Fruit fly (Drosophila melanogaster) whole organism, pupa: Measurements from ENCODE around the gene mthl9.

Experiments
- CG10348 ChIP-seq: fragments of 200-800 bp; sonication (Bioruptor generic); IDR thresholded peaks from 2 replicates; pipeline ENCODE4 v1.3.6; 2022; ENCODE audit warnings: missing biosample characterization, missing genetic modification characterization
- CG12605 ChIP-seq: fragments of 200-800 bp; sonication (Bioruptor generic); IDR thresholded peaks from 2 replicates; pipeline ENCODE4 v1.3.6; 2022; ENCODE audit warnings: missing biosample characterization, missing genetic modification characterization
- CG13204 ChIP-seq: fragments of 200-800 bp; sonication (Bioruptor generic); optimal IDR thresholded peaks from 2 replicates; lab custom pipeline; 2018; ENCODE audit warnings: missing biosample characterization, mild to moderate bottlenecking, missing genetic modification characterization, moderate library complexity
- CG14655 ChIP-seq: fragments of 200-800 bp; sonication (Bioruptor generic); optimal IDR thresholded peaks from 3 replicates; lab custom pipeline; 2017; ENCODE audit warnings: mild to moderate bottlenecking, missing biosample characterization, missing genetic modification reagents, missing genetic modification characterization
- CG15710 ChIP-seq: fragments of 200-800 bp; sonication (Bioruptor generic); optimal IDR thresholded peaks from 2 replicates; lab custom pipeline; 2018; ENCODE audit warnings: missing biosample characterization, mild to moderate bottlenecking, missing genetic modification characterization, moderate library complexity
- CG17806 ChIP-seq: fragments of 200-800 bp; sonication (Bioruptor generic); optimal IDR thresholded peaks from 2 replicates; lab custom pipeline; 2018; ENCODE audit warnings: missing biosample characterization, mild to moderate bottlenecking, missing genetic modification characterization, moderate library complexity
- CG32121 ChIP-seq: fragments of 200-800 bp; sonication (Bioruptor generic); IDR thresholded peaks from 2 replicates; pipeline ENCODE4 v1.3.6; 2022; ENCODE audit warnings: missing biosample characterization, missing genetic modification characterization
- CG34367 ChIP-seq: fragments of 200-800 bp; sonication (Bioruptor generic); optimal IDR thresholded peaks from 2 replicates; lab custom pipeline; 2018; ENCODE audit warnings: missing biosample characterization, mild to moderate bottlenecking, missing genetic modification characterization
- CG4496 ChIP-seq: fragments of 200-800 bp; sonication (Bioruptor generic); IDR thresholded peaks from 3 replicates; pipeline ENCODE4 v1.3.6; 2022; ENCODE audit warnings: missing biosample characterization, missing genetic modification characterization
- CG8159 ChIP-seq: fragments of 200-800 bp; sonication (Bioruptor generic); optimal IDR thresholded peaks from 3 replicates; lab custom pipeline; 2018; ENCODE audit warnings: missing biosample characterization, mild to moderate bottlenecking, missing genetic modification characterization, moderate library complexity
- CG8301 ChIP-seq: fragments of 200-800 bp; sonication (Bioruptor generic); optimal IDR thresholded peaks from 2 replicates; lab custom pipeline; 2018; ENCODE audit warnings: missing biosample characterization, mild to moderate bottlenecking, missing genetic modification characterization
- CG9948 ChIP-seq: fragments of 200-800 bp; sonication (Bioruptor generic); optimal IDR thresholded peaks from 2 replicates; lab custom pipeline; 2018; ENCODE audit warnings: missing biosample characterization, mild to moderate bottlenecking, missing genetic modification characterization, moderate library complexity
- D1 ChIP-seq: fragments of 200-800 bp; sonication (Bioruptor generic); optimal IDR thresholded peaks from 2 replicates; lab custom pipeline; 2018; ENCODE audit warnings: missing biosample characterization, mild to moderate bottlenecking, missing genetic modification characterization, moderate library complexity
- EcR ChIP-seq: fragments of 200-800 bp; sonication (Bioruptor generic); optimal IDR thresholded peaks from 3 replicates; lab custom pipeline; 2019; ENCODE audit warnings: missing biosample characterization, missing genetic modification characterization, mild to moderate bottlenecking, moderate library complexity, missing genetic modification reagents
- Ets98B ChIP-seq: fragments of 200-800 bp; sonication (Bioruptor generic); IDR thresholded peaks from 2 replicates; pipeline ENCODE4 v1.3.6; 2022; ENCODE audit warnings: missing biosample characterization, missing genetic modification characterization
- Pif1A ChIP-seq: fragments of 200-800 bp; sonication (Bioruptor generic); optimal IDR thresholded peaks from 3 replicates; lab custom pipeline; 2016; ENCODE audit warnings: missing biosample characterization, missing genetic modification characterization
- Pif1B ChIP-seq: fragments of 200-800 bp; sonication (Bioruptor generic); optimal IDR thresholded peaks from 3 replicates; lab custom pipeline; 2016; ENCODE audit warnings: missing biosample characterization, missing genetic modification characterization
- Snoo ChIP-seq: fragments of 200-800 bp; sonication (Bioruptor generic); optimal IDR thresholded peaks from 3 replicates; lab custom pipeline; 2017; ENCODE audit warnings: missing biosample characterization, mild to moderate bottlenecking, missing genetic modification characterization, inconsistent platforms
- fd96Ca ChIP-seq: fragments of 200-800 bp; sonication (Bioruptor generic); IDR thresholded peaks from 3 replicates; pipeline ENCODE4 v1.3.6; 2022; ENCODE audit warnings: missing biosample characterization, missing genetic modification characterization
- gl ChIP-seq: fragments of 200-800 bp; sonication (Bioruptor generic); optimal IDR thresholded peaks from 2 replicates; lab custom pipeline; 2018; ENCODE audit warnings: missing biosample characterization, mild to moderate bottlenecking, missing genetic modification characterization
- rn ChIP-seq: fragments of 200-800 bp; sonication (Bioruptor generic); IDR thresholded peaks from 2 replicates; pipeline ENCODE4 v1.3.6; 2022; ENCODE audit warnings: missing biosample characterization, missing genetic modification characterization

Gene mthl9

DNA sequence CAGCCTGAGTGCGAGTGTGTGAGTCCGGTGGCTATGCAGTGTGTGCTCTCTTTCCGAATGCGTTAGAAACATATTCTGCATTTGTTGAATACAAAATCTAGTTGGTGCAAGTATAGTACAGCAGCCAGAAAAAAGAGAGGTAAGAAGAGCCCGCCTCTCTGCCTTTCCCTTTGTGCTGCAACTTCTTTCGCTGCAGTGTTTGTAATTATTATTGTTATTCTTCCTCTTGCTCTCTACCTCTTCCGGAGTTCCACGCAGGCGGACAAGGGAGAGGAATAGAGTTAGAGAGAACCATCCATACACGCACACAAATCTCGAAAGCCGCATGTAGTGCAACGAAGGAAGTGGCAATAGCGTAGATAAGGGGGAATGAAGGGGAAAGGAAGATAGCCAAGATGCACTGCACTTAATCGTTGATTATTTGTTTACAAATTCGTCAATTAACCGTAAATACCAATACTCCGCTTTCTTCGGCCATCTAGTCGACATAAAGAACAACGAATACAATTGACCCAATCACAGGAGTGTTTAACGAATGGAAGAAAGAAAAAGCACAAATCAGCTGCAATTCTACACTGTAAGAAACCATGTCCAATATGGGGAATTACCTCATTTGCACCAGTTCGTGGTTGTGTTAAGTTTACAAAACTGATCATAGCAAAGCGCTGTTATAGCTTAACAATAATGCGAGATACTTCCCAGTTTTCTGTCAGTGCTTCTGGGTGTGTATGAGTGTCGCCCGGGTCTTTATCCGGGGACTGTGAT is 15.7 kb upstream of the mthl9 start:
- TF ChIP-seq CG15710 (tag; lab: Kevin White, UChicago) (peak; percentile 82), EcR (GFP tag; lab: Kevin White, UChicago) (peak; percentile 55), CG8159 (tag; lab: Kevin White, UChicago) (peak; percentile 83), Ets98B (peak; percentile 93), Pif1B (GFP tag; lab: Kevin White, UChicago) (peak; percentile 86), CG14655 (peak; percentile 95), CG10348 (GFP tag; lab: Robert Waterston, UW) (0 out of 2 replicates have a peak, but pooled peaks have one; percentile 39), gl (tag; lab: Kevin White, UChicago) (peak; percentile 72), Snoo (peak; percentile 76), CG4496 (GFP tag; lab: Robert Waterston, UW) (peak; percentile 92), CG12605 (GFP tag; lab: Robert Waterston, UW) (peak; percentile 83), CG9948 (tag; lab: Kevin White, UChicago) (peak; percentile 82), CG17806 (peak; percentile 84), CG34367 (peak; percentile 81), Pif1A (GFP tag; lab: Kevin White, UChicago) (peak; percentile 90), fd96Ca (GFP tag; lab: Robert Waterston, UW) (peak; percentile 91), D1 (tag; lab: Kevin White, UChicago) (peak; percentile 36), CG13204 (GFP tag; lab: Kevin White, UChicago) (peak; percentile 53), CG8301 (peak; percentile 92), CG32121 (peak; percentile 90), rn (GFP tag; lab: Robert Waterston, UW) (peak; percentile 87)

DNA sequence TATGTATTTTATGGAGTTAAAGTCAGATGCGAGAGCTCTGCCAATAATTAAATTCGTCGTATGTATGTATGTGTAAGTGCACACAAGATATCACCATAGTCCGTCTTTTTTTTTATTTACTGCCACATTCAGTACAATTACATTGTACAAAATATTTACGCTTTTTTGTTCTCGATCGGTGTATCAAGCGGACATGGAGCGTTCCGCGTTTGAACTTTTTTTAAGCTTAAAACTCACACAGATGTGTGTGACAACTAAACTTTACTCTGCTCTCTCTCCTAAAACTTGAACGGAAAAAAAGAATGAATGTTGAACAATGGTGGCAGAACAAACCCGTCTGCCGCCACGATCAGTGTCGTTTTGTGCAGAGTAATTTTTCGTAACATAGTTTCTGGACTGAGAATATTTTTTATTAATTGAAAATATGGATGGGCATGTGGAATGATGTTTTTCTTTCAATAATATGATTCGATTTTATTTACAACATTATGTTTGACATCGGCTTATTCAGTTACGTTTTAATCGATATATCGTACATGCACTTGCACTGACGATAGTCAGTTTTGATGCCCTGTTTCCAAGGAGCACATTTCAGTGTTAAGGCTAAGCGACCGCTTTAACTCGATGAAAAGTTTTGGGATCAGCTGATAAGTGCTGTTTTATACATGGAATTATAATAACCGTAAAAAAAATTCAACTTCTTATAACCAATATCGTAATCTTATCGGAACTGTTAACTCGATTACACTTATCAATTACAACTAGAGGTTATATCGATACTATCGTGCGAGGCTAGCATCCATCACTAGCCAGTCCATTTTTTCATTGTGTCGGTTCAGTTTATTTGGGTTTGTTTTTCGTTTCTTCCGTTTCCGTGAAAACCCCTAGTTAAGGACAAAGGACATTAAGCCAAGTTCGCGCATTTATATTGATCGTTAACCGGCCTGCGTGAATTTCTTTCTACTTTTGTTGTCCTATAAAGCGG is 14.8 kb upstream of the mthl9 start, which contains the start of gene mth:
mth (minus strand) TSS at position 302 of the 985 bp plus-strand sequence.
- TF ChIP-seq D1 (tag; lab: Kevin White, UChicago) (no peak), gl (tag; lab: Kevin White, UChicago) (peak; percentile 20), Pif1B (GFP tag; lab: Kevin White, UChicago) (peak; percentile 9), Pif1A (GFP tag; lab: Kevin White, UChicago) (peak; percentile 48), CG13204 (GFP tag; lab: Kevin White, UChicago) (no peak), CG12605 (GFP tag; lab: Robert Waterston, UW) (no peak), CG9948 (tag; lab: Kevin White, UChicago) (no peak), CG32121 (peak; percentile 49; the same call in 1 of the 2 replicates), Ets98B (peak; percentile 5; the same call in 1 of the 2 replicates), fd96Ca (GFP tag; lab: Robert Waterston, UW) (no peak; the same call in 1 of the 3 replicates), CG34367 (no peak), EcR (GFP tag; lab: Kevin White, UChicago) (no peak), CG15710 (tag; lab: Kevin White, UChicago) (peak; percentile 28), rn (GFP tag; lab: Robert Waterston, UW) (peak; percentile 47; the same call in 1 of the 2 replicates), Snoo (peak; percentile 23)

DNA sequence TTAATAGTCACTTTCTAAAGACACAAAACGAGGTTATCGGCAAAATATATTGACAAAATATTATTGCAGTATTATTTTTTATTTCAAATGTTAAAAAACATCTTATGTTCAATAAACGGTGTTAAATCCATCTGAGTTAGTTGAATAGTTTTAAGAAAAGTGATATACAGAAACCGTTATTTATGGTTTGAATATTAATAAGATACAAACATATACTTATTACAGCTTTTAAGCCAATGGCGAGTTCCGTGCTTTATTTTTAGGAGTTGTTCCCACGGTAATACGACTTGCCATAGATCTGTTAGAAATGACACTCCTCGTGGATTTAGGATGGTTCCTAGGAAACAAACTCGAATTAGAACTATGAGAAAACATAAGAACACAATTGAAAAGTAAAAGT is 11.2 kb upstream of the mthl9 start:
- TF ChIP-seq CG17806, result no peak
- no peak for TF ChIP-seq rn (GFP tag; lab: Robert Waterston, UW)
- TF ChIP-seq CG10348 (GFP tag; lab: Robert Waterston, UW), result no peak
- no peak for TF ChIP-seq Pif1A (GFP tag; lab: Kevin White, UChicago)

DNA sequence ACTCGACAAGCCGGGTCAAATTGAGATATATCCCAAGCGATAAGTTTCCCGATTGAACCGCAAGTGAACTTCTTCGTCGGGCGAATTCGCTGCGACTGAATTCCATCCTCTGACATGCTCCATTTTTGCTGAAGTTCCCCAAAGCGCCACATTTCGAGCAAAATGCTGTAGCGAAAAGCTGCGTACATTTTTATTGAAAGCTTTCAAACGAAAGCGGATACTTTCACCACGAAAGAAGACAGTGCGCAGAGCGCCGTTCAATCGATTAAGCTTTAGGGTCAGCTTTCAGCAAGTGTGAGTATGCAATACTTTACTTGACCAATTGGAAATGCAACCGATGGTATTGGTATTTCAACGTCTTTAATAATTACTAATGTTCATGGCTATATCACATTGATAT is 10.7 kb upstream of the mthl9 start, which contains the start of gene mthl10:
mthl10 (minus strand) TSS at position 77 of the 400 bp plus-strand sequence.
- TF ChIP-seq CG32121 (no peak), Pif1A (GFP tag; lab: Kevin White, UChicago) (no peak), D1 (tag; lab: Kevin White, UChicago) (no peak), CG15710 (tag; lab: Kevin White, UChicago) (no peak), EcR (GFP tag; lab: Kevin White, UChicago) (peak; percentile 75), rn (GFP tag; lab: Robert Waterston, UW) (no peak), CG12605 (GFP tag; lab: Robert Waterston, UW) (no peak), fd96Ca (GFP tag; lab: Robert Waterston, UW) (no peak), CG4496 (GFP tag; lab: Robert Waterston, UW) (no peak)

DNA sequence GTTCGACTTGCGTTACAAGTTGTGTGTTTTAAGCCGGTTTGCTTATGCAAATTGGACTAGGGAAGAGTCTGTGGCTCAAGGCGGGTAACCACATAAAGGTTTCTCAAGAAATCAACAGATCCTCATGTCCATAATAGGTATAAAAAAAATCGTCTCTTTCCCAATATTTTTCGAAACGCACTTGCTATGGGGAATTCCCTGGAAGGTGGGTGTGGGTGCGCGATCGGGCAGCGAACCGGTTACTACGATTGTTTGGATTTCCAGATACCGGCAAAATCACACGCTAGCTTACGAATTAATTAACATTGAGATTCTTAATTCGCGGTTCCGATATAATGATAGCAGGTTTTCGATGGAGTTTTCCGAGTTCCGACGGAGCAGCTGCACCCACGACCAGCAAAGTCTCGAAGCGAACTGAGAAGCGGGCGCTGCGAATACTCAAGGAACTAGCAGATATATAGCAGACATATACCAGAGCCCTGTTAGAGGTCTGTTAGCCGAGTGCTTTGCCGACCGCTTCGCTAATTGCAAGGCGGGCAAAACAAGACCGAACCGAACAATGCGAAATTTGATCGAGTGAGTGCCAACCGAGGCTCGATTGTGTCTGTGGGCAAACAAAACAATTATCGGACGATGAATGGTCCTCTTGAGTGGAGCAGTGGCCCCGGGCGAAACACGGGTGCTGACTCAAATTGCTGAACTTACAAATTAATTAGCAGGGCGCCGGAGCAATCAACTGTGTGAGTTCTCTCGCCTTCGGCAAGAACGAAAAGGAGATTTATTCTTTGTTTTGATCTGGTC is 9.1 kb upstream of the mthl9 start:
- TF ChIP-seq CG34367, result no peak
- TF ChIP-seq CG4496 (GFP tag; lab: Robert Waterston, UW), result no peak
- TF ChIP-seq D1 (tag; lab: Kevin White, UChicago), result no peak
- TF ChIP-seq CG13204 (GFP tag; lab: Kevin White, UChicago), result peak; percentile 27
- TF ChIP-seq CG8301, result no peak
- no peak for TF ChIP-seq rn (GFP tag; lab: Robert Waterston, UW)
- TF ChIP-seq CG17806, result no peak
- no peak for TF ChIP-seq CG32121
- TF ChIP-seq EcR (GFP tag; lab: Kevin White, UChicago), result peak; percentile 59
- TF ChIP-seq CG8159 (tag; lab: Kevin White, UChicago), result no peak
- TF ChIP-seq CG15710 (tag; lab: Kevin White, UChicago), result no peak
- no peak for TF ChIP-seq CG10348 (GFP tag; lab: Robert Waterston, UW)
- no peak for TF ChIP-seq Snoo
- no peak for TF ChIP-seq Pif1B (GFP tag; lab: Kevin White, UChicago)
- TF ChIP-seq, all 21 proteins: peak for 2
